Fruit fly (Drosophila melanogaster): ENCODE data around the gene CG12071.

The CG12071 gene

DNA sequence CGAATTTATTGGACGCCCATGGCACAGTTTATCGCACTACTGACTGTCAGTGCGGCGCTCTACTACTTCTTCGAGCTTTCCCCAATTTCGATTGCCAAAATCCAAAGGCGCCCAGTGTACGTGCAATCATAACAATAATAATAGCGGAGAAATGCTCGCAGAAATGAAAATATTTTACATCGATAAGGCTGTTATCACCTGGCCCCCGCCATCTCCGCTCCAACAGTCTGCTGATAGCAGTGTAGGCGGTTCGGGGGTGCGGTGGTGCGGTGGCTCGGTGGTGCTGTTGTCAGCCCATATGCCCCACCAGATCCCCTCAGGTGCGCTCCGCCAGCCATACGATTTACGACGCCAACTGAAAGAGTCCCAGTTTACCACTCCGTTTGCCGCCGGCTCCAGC lies 34.4 kb upstream of the CG12071 start:
- TF ChIP-seq fd96Ca (GFP tag; IDR thresholded peaks at IDR 0.05) (0 out of 3 replicates have a peak, but pooled peaks have one; percentile 24), CG34367 (tag; optimal IDR thresholded peaks at IDR 0.05) (no peak)

DNA sequence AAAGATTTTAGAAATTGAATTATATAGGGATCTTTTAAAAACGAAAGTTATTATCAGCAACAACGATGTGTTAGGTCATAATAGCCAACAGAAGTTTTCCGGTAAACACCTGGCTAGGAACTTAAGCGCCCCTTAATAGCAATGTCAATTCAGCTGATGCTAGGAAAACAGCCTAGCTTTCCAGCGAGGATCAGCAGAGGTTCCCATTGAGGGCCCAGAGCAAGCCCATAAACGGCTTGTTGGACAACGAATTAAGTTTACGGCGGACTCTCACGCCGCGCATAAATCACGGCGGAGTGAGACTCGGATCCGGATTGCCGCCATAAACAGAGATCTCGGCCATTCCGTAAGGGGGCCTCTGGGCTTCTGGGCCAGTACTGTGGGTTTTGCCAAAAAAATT lies 32.9 kb upstream of the CG12071 start:
- TF ChIP-seq CG8159 (tag; optimal IDR thresholded peaks at IDR 0.05) (no peak), CG34367 (tag; optimal IDR thresholded peaks at IDR 0.05) (no peak), EcR (GFP tag; optimal IDR thresholded peaks at IDR 0.05) (no peak), Ets98B (GFP tag; IDR thresholded peaks at IDR 0.05) (no peak), CG14655 (GFP tag; optimal IDR thresholded peaks at IDR 0.05) (no peak), CG13204 (GFP tag; optimal IDR thresholded peaks at IDR 0.05) (no peak), CG8301 (tag; optimal IDR thresholded peaks at IDR 0.05) (no peak), Pif1A (GFP tag; optimal IDR thresholded peaks at IDR 0.05) (no peak), Snoo (tag; optimal IDR thresholded peaks at IDR 0.05) (no peak), CG12605 (GFP tag; IDR thresholded peaks at IDR 0.05) (no peak), CG32121 (GFP tag; IDR thresholded peaks at IDR 0.05) (no peak), CG9948 (tag; optimal IDR thresholded peaks at IDR 0.05) (no peak), D1 (tag; optimal IDR thresholded peaks at IDR 0.05) (no peak), CG10348 (GFP tag; IDR thresholded peaks at IDR 0.05) (no peak), rn (GFP tag; IDR thresholded peaks at IDR 0.05) (no peak), CG4496 (GFP tag; IDR thresholded peaks at IDR 0.05) (no peak)

DNA sequence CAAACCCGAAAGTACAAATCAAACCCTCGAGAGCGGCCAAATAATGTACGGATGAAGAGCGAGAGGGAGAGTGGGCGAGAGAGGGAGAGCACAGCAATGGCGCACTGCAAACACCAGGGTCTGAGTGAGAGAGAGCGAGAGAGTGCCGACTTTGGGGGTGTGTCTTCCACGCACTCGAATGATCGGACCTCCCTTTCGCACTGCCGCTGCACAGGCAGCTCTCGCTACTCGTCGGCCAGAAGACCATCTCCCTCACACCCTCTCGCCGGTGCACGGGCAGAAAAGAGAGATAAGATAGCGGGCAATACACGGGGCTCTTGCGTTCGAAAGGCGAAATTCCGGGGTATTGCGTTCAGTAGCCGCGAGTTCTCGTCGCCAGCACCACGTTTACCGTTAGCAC lies 31.6 kb upstream of the CG12071 start, which contains the start of gene Ptx1:
TSS of gene Ptx1 (plus strand) at position 353 of the 400 bp plus-strand sequence.
- no peak for TF ChIP-seq Pif1B (GFP tag; optimal IDR thresholded peaks at IDR 0.05)
- TF ChIP-seq CG32121 (GFP tag; IDR thresholded peaks at IDR 0.05), result peak; percentile 55; the same call in 1 of the 2 replicates
- TF ChIP-seq fd96Ca (GFP tag; IDR thresholded peaks at IDR 0.05), result peak; percentile 48; the same call in 1 of the 3 replicates
- no peak for TF ChIP-seq Snoo (tag; optimal IDR thresholded peaks at IDR 0.05)
- TF ChIP-seq CG4496 (GFP tag; IDR thresholded peaks at IDR 0.05), result peak; percentile 85
- TF ChIP-seq CG8159 (tag; optimal IDR thresholded peaks at IDR 0.05), result no peak
- TF ChIP-seq D1 (tag; optimal IDR thresholded peaks at IDR 0.05), result no peak

DNA sequence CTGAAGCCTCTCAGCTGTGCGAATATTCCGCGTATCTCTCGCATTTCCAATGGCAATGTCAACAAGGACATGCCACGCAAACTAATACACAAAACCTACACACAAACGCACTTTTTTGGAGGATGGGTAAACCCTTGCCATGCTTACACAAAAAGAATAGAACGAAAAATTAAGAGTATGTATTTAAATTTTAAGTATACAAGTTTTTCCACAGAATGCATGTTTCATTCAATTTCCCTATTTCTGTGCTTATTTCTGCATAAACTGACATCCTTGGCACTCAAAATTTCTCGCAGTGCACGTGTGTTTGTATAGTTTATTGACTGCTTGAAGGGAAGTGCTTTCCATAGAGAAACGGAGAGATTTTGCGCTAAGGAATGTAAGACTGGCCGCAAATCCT lies 29.0 kb upstream of the CG12071 start:
- TF ChIP-seq Pif1A (GFP tag; optimal IDR thresholded peaks at IDR 0.05), result no peak
- no peak for TF ChIP-seq CG14655 (GFP tag; optimal IDR thresholded peaks at IDR 0.05)
- no peak for TF ChIP-seq CG10348 (GFP tag; IDR thresholded peaks at IDR 0.05)
- TF ChIP-seq CG17806 (tag; optimal IDR thresholded peaks at IDR 0.05), result no peak
- no peak for TF ChIP-seq EcR (GFP tag; optimal IDR thresholded peaks at IDR 0.05)
- no peak for TF ChIP-seq CG13204 (GFP tag; optimal IDR thresholded peaks at IDR 0.05)
- no peak for TF ChIP-seq CG8159 (tag; optimal IDR thresholded peaks at IDR 0.05)

DNA sequence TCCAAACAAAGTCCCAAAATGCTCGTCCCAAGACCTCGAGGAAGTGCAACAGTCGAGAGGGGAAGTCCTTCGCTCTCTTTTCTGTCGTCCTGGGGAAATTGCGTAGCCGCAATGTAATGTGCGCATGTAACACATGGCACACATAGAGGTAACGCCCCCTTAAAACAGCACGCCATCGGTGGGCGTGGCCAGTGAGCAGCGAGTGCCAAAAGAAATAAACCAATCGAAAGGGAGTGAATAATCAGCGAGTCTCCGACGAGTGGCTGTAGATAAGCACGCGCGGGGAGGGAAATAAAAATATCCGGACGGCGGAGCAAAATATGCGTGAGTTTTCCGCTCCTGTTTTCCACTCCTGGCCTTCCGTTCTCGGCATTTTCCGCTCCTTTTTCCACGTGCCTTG lies 28.2 kb upstream of the CG12071 start:
- TF ChIP-seq fd96Ca (GFP tag; IDR thresholded peaks at IDR 0.05) (no peak), CG13204 (GFP tag; optimal IDR thresholded peaks at IDR 0.05) (no peak), CG32121 (GFP tag; IDR thresholded peaks at IDR 0.05) (no peak), Pif1B (GFP tag; optimal IDR thresholded peaks at IDR 0.05) (no peak)

DNA sequence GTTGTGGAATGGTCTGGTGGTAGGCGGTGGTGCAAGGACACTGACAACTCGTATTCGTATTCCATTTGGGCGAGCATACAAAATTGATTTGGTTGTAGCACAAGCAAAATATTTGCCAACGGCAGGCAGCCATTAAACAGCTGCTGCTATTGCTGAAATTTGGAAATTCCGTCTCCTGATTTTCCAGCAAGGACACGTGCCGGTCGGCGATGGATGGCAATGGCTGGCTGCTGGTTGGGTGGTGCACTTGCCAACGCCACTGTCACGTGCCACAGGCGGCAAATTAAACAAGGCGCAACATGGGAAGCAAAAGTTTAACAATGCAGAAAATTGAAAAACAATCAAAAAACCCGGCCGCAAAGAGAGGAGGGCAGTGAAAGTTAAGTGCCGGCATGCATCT lies 23.2 kb upstream of the CG12071 start:
- TF ChIP-seq CG4496 (GFP tag; IDR thresholded peaks at IDR 0.05), result no peak
- no peak for TF ChIP-seq rn (GFP tag; IDR thresholded peaks at IDR 0.05)
- no peak for TF ChIP-seq fd96Ca (GFP tag; IDR thresholded peaks at IDR 0.05)
- TF ChIP-seq Ets98B (GFP tag; IDR thresholded peaks at IDR 0.05), result no peak
- no peak for TF ChIP-seq CG13204 (GFP tag; optimal IDR thresholded peaks at IDR 0.05)
- TF ChIP-seq CG32121 (GFP tag; IDR thresholded peaks at IDR 0.05), result no peak
- TF ChIP-seq CG34367 (tag; optimal IDR thresholded peaks at IDR 0.05), result no peak
- no peak for TF ChIP-seq CG17806 (tag; optimal IDR thresholded peaks at IDR 0.05)
- TF ChIP-seq Pif1A (GFP tag; optimal IDR thresholded peaks at IDR 0.05), result no peak
- TF ChIP-seq CG12605 (GFP tag; IDR thresholded peaks at IDR 0.05), result no peak
- no peak for TF ChIP-seq CG8159 (tag; optimal IDR thresholded peaks at IDR 0.05)
- no peak for TF ChIP-seq gl (tag; optimal IDR thresholded peaks at IDR 0.05)
- no peak for TF ChIP-seq CG14655 (GFP tag; optimal IDR thresholded peaks at IDR 0.05)
- no peak for TF ChIP-seq Pif1B (GFP tag; optimal IDR thresholded peaks at IDR 0.05)
- TF ChIP-seq Snoo (tag; optimal IDR thresholded peaks at IDR 0.05), result no peak
- no peak for TF ChIP-seq EcR (GFP tag; optimal IDR thresholded peaks at IDR 0.05)
- TF ChIP-seq CG10348 (GFP tag; IDR thresholded peaks at IDR 0.05), result no peak
- no peak for TF ChIP-seq D1 (tag; optimal IDR thresholded peaks at IDR 0.05)
- no peak for TF ChIP-seq CG8301 (tag; optimal IDR thresholded peaks at IDR 0.05)

DNA sequence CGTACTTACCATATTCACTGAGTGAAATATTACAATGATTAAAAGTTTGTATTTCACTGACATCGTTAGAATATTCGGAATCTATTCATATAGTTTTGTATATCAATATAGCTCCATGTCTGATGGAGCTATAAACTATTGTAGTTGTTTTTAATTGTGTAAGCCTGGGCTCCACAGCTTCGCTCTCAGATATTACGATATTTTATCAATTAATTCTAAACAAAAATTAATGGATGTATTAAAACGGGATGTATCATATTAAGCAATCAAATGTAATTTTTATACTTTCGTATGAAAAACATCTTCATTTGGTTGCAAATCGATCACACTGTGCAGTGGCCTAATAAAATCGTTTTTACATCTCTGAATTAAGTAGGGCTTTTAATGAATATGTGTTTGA lies 21.2 kb upstream of the CG12071 start, which contains the start of gene CG33483:
TSS of gene CG33483 (minus strand) at position 101 of the 400 bp plus-strand sequence.
- TF ChIP-seq EcR (GFP tag; optimal IDR thresholded peaks at IDR 0.05) (no peak), CG32121 (GFP tag; IDR thresholded peaks at IDR 0.05) (no peak), CG9948 (tag; optimal IDR thresholded peaks at IDR 0.05) (no peak), CG8159 (tag; optimal IDR thresholded peaks at IDR 0.05) (no peak), Ets98B (GFP tag; IDR thresholded peaks at IDR 0.05) (no peak), Pif1B (GFP tag; optimal IDR thresholded peaks at IDR 0.05) (no peak), fd96Ca (GFP tag; IDR thresholded peaks at IDR 0.05) (no peak), gl (tag; optimal IDR thresholded peaks at IDR 0.05) (no peak), CG34367 (tag; optimal IDR thresholded peaks at IDR 0.05) (no peak), CG8301 (tag; optimal IDR thresholded peaks at IDR 0.05) (no peak)
